Worm (Caenorhabditis elegans): ENCODE results near the gene bus-4.

DNA sequence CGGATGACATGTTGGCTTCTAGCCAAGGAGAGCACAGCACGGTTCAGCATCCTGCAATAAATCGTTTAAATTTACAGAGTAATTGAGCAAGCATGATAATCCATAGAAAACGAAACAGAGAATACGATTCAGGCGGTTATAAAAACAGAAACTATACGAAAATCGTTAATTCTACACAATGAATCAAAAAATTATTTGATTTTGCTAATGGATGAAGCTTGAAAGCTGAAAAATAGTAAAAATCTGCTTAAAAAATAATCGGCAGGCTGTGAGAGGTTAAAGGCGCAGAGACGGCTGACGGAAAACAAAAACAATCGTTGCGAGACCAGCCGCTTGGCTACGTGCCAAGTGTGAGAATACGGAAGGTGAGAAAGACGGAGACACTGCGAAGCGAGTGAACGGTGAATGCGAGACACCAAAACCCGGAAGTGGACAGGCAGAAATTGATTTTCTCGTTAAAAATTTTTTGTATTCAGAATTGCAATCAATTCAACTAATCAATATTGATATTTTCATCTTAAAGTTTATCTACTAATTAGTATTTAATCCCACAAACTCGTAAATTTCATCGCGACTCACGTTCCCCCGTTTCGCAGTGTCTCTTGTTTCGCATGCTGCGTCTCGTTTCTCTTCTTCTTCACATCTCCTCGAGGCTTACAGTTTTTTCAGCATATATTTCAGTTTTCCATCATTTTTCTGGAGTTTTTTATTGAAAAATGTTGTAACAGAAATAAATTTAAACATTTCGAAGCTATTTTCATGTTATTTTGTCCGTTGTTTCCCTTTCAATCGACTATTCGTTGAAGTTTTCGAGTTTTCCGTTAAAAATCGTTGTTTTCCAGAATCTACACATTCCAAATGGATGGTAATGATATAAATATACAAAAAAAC lies 27.7 kb upstream of the bus-4 start, which contains the start of the genes F29B9.11 and jmjd-1.2:
- TF ChIP-seq R02D3.7 (tag; optimal IDR thresholded peaks at IDR 0.05) (peak; percentile 95), ztf-11 (tag; optimal IDR thresholded peaks at IDR 0.05) (no peak), nhr-76 (tag; optimal IDR thresholded peaks at IDR 0.05) (no peak), nhr-12 (tag; optimal IDR thresholded peaks at IDR 0.05) (no peak), ceh-9 (tag; optimal IDR thresholded peaks at IDR 0.05) (no peak), ceh-16 (tag; optimal IDR thresholded peaks at IDR 0.05) (no peak), aly-2 (tag; optimal IDR thresholded peaks at IDR 0.05) (no peak), nhr-11 (tag; optimal IDR thresholded peaks at IDR 0.05) (peak; percentile 61), snpc-4 (tag; optimal IDR thresholded peaks at IDR 0.05) (peak; percentile 58), daf-12 (tag; optimal IDR thresholded peaks at IDR 0.05) (no peak)

Data from whole organism, L3 larva.